Fruit fly (Drosophila melanogaster): Measurements from ENCODE around the gene Or85f.
A peak's percentile ranks its signal among the peaks of the same experiment; 100 is the strongest.

Gene Or85f

DNA sequence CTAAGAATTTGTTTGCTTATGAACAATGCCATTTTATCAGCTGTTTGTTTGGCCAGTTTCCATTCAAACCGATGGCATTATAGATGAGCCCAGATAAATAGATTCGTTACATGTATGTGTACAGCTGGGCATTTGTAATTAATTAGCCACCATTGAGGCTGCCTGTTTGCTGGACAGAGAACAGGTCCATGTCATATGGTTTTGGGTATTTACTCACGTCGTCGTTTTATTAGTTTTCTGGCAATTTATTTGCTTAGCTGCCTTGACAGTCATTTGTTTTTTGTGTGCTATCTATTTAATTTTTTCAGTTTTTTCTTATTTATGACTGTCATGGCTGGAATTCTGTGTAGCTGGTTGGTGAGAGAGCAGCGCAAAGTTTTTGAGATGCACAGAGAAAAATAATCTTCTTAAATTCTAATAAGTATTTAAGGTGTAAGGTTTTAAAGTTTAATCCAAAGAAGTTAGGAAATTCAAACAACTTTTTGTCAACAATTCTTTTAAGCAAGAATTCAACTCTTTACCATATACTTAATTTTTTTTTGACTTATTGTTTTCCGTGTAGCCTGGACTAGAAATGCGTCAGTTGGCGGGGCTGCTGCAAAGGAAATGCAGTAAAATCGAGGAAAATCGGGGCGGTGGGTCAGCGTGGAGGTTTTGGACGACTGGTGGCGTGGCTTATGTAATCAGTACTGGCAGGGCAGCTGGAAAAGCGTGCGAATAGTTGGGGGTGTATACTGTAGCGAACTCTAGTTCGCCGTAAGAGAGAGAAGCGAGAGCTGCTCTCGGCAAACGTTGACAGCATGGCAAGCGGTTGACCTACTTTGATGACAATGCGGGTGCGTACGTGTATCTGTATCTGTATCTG is 36.8 kb downstream of the Or85f start (continued):
- TF ChIP-seq stwl (tag; optimal IDR thresholded peaks at IDR 0.05) (no peak), CG3163 (GFP tag; optimal IDR thresholded peaks at IDR 0.05) (peak; percentile 44), Dll (GFP tag; IDR thresholded peaks at IDR 0.05; ENCODE audit: partially characterized antibody) (no peak), pho (GFP tag; optimal IDR thresholded peaks at IDR 0.05) (peak; percentile 82), Opbp (GFP tag; IDR thresholded peaks at IDR 0.05; ENCODE audit: partially characterized antibody) (no peak), CG6175 (GFP tag; IDR thresholded peaks at IDR 0.05) (peak; percentile 70), Spps (tag; optimal IDR thresholded peaks at IDR 0.05) (peak; percentile 50), Neu2 (GFP tag; optimal IDR thresholded peaks at IDR 0.05; ENCODE audit: borderline replicate concordance) (no peak), CG12236 (GFP tag; optimal IDR thresholded peaks at IDR 0.05) (peak; percentile 68), sc (optimal IDR thresholded peaks at IDR 0.05) (no peak), sc (GFP tag; optimal IDR thresholded peaks at IDR 0.05) (peak; percentile 47), Fer3 (tag; optimal IDR thresholded peaks at IDR 0.05) (peak; percentile 87), CG10321 (GFP tag; IDR thresholded peaks at IDR 0.05) (peak; percentile 65; the same call in 1 of the 2 replicates), Myb (GFP tag; optimal IDR thresholded peaks at IDR 0.05) (peak; percentile 46), CHES-1-like (GFP tag; optimal IDR thresholded peaks at IDR 0.05) (peak; percentile 74), CG12942 (GFP tag; optimal IDR thresholded peaks at IDR 0.05) (peak; percentile 57), cwo (GFP tag; optimal IDR thresholded peaks at IDR 0.05) (peak; percentile 86), CoRest (tag; optimal IDR thresholded peaks at IDR 0.05) (peak; percentile 89), gsb (GFP tag; IDR thresholded peaks at IDR 0.05) (peak; percentile 76), ara (GFP tag; IDR thresholded peaks at IDR 0.05) (peak; percentile 68), phol (tag; optimal IDR thresholded peaks at IDR 0.05) (peak; percentile 88), Sox100B (GFP tag; optimal IDR thresholded peaks at IDR 0.05) (peak; percentile 86), her (GFP tag; optimal IDR thresholded peaks at IDR 0.05) (peak; percentile 65), CG14014 (GFP tag; IDR thresholded peaks at IDR 0.05) (peak; percentile 91), CG8089 (GFP tag; optimal IDR thresholded peaks at IDR 0.05) (peak; percentile 69), ato (GFP tag; IDR thresholded peaks at IDR 0.05; ENCODE audit: partially characterized antibody) (no peak), CG17186 (GFP tag; optimal IDR thresholded peaks at IDR 0.05) (no peak), amos (GFP tag; IDR thresholded peaks at IDR 0.05; ENCODE audit: partially characterized antibody) (no peak), CG1024 (GFP tag; IDR thresholded peaks at IDR 0.05) (peak; percentile 74), hbn (GFP tag; IDR thresholded peaks at IDR 0.05; ENCODE audit: partially characterized antibody) (no peak), nerfin-1 (tag; optimal IDR thresholded peaks at IDR 0.05) (peak; percentile 76), so (GFP tag; IDR thresholded peaks at IDR 0.05) (peak; percentile 89), CG16779 (GFP tag; IDR thresholded peaks at IDR 0.05) (peak; percentile 93), CG14050 (GFP tag; IDR thresholded peaks at IDR 0.05) (peak; percentile 83), tx (GFP tag; optimal IDR thresholded peaks at IDR 0.05) (peak; percentile 63), Pdp1 (GFP tag; optimal IDR thresholded peaks at IDR 0.05) (peak; percentile 68 to 93), gfzf (GFP tag; optimal IDR thresholded peaks at IDR 0.05) (no peak), dm (GFP tag; optimal IDR thresholded peaks at IDR 0.05) (peak; percentile 73), bigmax (GFP tag; optimal IDR thresholded peaks at IDR 0.05) (no peak), tap (tag; optimal IDR thresholded peaks at IDR 0.05) (peak; percentile 86), yki (optimal IDR thresholded peaks at IDR 0.05) (no peak), CG12104 (GFP tag; optimal IDR thresholded peaks at IDR 0.05) (peak; percentile 85), tio (GFP tag; optimal IDR thresholded peaks at IDR 0.05) (peak; percentile 70), peb (GFP tag; IDR thresholded peaks at IDR 0.05) (peak; percentile 69), CG2875 (GFP tag; optimal IDR thresholded peaks at IDR 0.05) (peak; percentile 56), eyg (GFP tag; optimal IDR thresholded peaks at IDR 0.05) (peak; percentile 67), CG9797 (GFP tag; optimal IDR thresholded peaks at IDR 0.05) (no peak), fru (optimal IDR thresholded peaks at IDR 0.05) (no peak), seq (GFP tag; IDR thresholded peaks at IDR 0.05) (peak; percentile 94), Sox102F (GFP tag; optimal IDR thresholded peaks at IDR 0.05) (peak; percentile 93)
